Fruit fly (Drosophila melanogaster): ENCODE results near the gene Drep4.

DNA sequence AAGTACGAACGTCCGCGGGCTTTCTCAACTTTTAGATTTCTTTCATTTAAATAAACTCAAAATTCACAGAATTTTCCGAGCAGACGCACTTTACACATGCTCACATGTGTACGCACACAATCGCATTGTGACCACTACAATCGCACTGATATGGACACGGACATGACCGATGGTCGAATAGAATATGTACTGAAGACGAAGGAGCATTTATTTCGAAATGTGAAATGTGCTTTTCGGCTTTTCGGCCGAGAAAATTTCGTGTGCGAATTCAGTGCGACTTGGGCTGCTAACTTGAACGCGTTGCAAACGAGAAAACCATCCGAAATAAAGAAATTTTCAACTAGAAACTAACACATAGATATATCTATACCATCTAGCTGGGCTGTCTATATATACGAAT is 25.5 kb downstream of the Drep4 start, which contains the start of gene CG44085:
- TF ChIP-seq Sox102F (GFP tag; optimal IDR thresholded peaks at IDR 0.05) = no peak
- TF ChIP-seq dac (GFP tag; optimal IDR thresholded peaks at IDR 0.05) = no peak
- TF ChIP-seq lz (GFP tag; optimal IDR thresholded peaks at IDR 0.05) = no peak
- TF ChIP-seq CG11902 (GFP tag; optimal IDR thresholded peaks at IDR 0.05) = no peak
- TF ChIP-seq CG11762 (GFP tag; optimal IDR thresholded peaks at IDR 0.05; ENCODE audit: insufficient read depth) = no peak
- no peak for TF ChIP-seq fkh (GFP tag; optimal IDR thresholded peaks at IDR 0.05)
- no peak for TF ChIP-seq CG7368 (GFP tag; optimal IDR thresholded peaks at IDR 0.05)

Data from whole organism, prepupa.